Worm (Caenorhabditis elegans) whole organism, young adult: ENCODE measurements around the gene F22B3.7.

Experiments used
- C06A6.2 ChIP-seq: fragments of 200-800 bp; sonication (Bioruptor generic); conservative IDR thresholded peaks from 2 replicates; pipeline ENCODE4 v1.3.6; 2022; ENCODE audit warnings: missing genetic modification characterization, missing compliant biosample characterization
- K11D2.4 ChIP-seq: fragments of 200-800 bp; sonication (Bioruptor generic); IDR thresholded peaks from 2 replicates; pipeline ENCODE4 v1.3.6; 2022; ENCODE audit warnings: missing genetic modification reagents, missing genetic modification characterization, missing compliant biosample characterization
- ama-1 ChIP-seq, 3 experiments: fragments of 150-350 bp in 1 of 3; sonication (generic microtip) in 2 of 3; optimal IDR thresholded peaks; 2 replicates each; lab custom pipeline; 2014 to 2018; ENCODE audit warnings: missing biosample characterization in 2 of 3, missing genetic modification characterization in 2 of 3, missing genetic modification reagents in 2 of 3
- atf-7 ChIP-seq: sonication (generic microtip); optimal IDR thresholded peaks from 2 replicates; lab custom pipeline; 2017; ENCODE audit warnings: mild to moderate bottlenecking, missing genetic modification characterization, missing compliant biosample characterization
- bed-1 ChIP-seq: fragments of 200-800 bp; sonication (Bioruptor generic); IDR thresholded peaks from 2 replicates; pipeline ENCODE4 v1.3.6; 2022; ENCODE audit warnings: missing genetic modification reagents, missing genetic modification characterization, missing compliant biosample characterization
- cebp-1 ChIP-seq, 2 experiments: fragments of 200-800 bp in 1 of 2; sonication (Bioruptor generic) in 1 of 2; sonication (generic microtip) in 1 of 2; IDR thresholded peaks in 1 of 2; optimal IDR thresholded peaks in 1 of 2; 2 replicates each; pipeline versions ENCODE4 v1.3.6 to Lab custom; 2017 to 2022; ENCODE audit warnings: missing compliant biosample characterization in 2 of 2, missing genetic modification characterization in 2 of 2, mild to moderate bottlenecking in 1 of 2, missing genetic modification reagents in 1 of 2, moderate library complexity in 1 of 2
- ceh-27 ChIP-seq: fragments of 200-800 bp; sonication (Bioruptor generic); optimal IDR thresholded peaks from 2 replicates; lab custom pipeline; 2018; ENCODE audit warnings: mild to moderate bottlenecking, missing genetic modification characterization, moderate library complexity, missing compliant biosample characterization
- egl-44 ChIP-seq: fragments of 200-800 bp; sonication (Bioruptor generic); IDR thresholded peaks from 2 replicates; pipeline ENCODE4 v1.3.6; 2022; ENCODE audit warnings: missing genetic modification reagents, missing genetic modification characterization, missing compliant biosample characterization
- ets-4 ChIP-seq: fragments of 200-800 bp; sonication (Bioruptor generic); optimal IDR thresholded peaks from 2 replicates; lab custom pipeline; 2018; ENCODE audit warnings: mild to moderate bottlenecking, missing genetic modification characterization, missing compliant biosample characterization
- madf-8 ChIP-seq: fragments of 200-800 bp; sonication (Bioruptor generic); conservative IDR thresholded peaks from 2 replicates; pipeline ENCODE4 v1.3.6; 2022; ENCODE audit warnings: missing genetic modification reagents, missing genetic modification characterization, missing compliant biosample characterization
- nhr-27 ChIP-seq: fragments of 200-800 bp; sonication (Bioruptor generic); optimal IDR thresholded peaks from 2 replicates; lab custom pipeline; 2018; ENCODE audit warnings: mild to moderate bottlenecking, missing genetic modification characterization, moderate library complexity, missing compliant biosample characterization
- nhr-90 ChIP-seq: sonication (generic microtip); optimal IDR thresholded peaks from 2 replicates; lab custom pipeline; 2016; ENCODE audit warnings: missing genotype, mild to moderate bottlenecking, missing genetic modification characterization, missing compliant biosample characterization
- snpc-3.4 ChIP-seq: sonication (generic microtip); optimal IDR thresholded peaks from 2 replicates; lab custom pipeline; 2017; ENCODE audit warnings: missing genetic modification characterization, mild to moderate bottlenecking, missing compliant biosample characterization, antibody characterized with exemption, moderate library complexity, missing genotype, missing genetic modification reagents
- unc-62 ChIP-seq: fragments of 150-350 bp; optimal IDR thresholded peaks from 2 replicates; lab custom pipeline; 2014; ENCODE audit warnings: missing biosample characterization, missing genetic modification reagents, missing genetic modification characterization

DNA sequence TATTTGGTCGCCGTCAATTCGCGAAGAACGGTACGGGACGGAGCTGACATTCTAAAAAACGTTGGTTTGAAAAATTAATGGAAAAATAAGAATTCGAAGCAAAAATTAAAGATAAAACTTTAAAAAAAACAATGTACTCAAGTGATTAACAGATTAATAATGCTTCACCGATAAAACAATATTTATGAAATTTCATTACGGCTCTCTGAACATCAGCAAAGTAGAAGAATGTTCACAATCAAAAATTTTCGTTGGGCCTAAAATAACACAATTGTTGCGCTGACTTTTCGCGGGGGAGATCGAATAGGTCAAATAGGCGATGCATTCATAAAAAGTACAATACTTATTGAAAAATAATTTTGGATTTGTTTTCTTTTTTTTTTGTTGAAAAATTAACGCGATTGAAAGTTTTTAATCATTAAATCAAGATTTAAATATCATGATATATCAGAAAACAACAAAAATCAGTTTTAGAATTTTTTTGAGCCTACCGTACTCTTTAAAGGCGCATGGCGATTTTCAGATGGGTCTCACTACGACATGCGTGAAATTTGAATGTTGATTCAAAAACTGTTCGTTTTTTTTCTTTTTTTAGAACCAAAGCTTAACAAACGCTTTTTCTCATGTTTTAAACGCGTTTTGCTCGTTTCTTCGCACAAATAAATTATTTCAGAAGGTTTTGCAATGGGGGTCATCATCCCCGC lies 18.2 kb downstream of the F22B3.7 start, which contains the start of the genes memi-3 and cyp-31A2:
- TF ChIP-seq ama-1 (optimal IDR thresholded peaks at IDR 0.05; lab: Kevin White, UChicago) (no peak), ama-1 (GFP tag; optimal IDR thresholded peaks at IDR 0.05; lab: Kevin White, UChicago) (no peak), C06A6.2 (GFP tag; lab: Robert Waterston, UW) (no peak), atf-7 (tag; lab: Kevin White, UChicago) (no peak), snpc-3.4 (tag; lab: Kevin White, UChicago) (no peak), nhr-90 (no peak), madf-8 (peak; percentile 5; the same call in 1 of the 2 replicates), bed-1 (no peak), nhr-27 (tag; lab: Kevin White, UChicago) (no peak), unc-62 (GFP tag; lab: Kevin White, UChicago) (no peak), ets-4 (no peak), K11D2.4 (GFP tag; lab: Robert Waterston, UW) (no peak), cebp-1 (GFP tag; IDR thresholded peaks at IDR 0.05; lab: Robert Waterston, UW) (no peak), cebp-1 (tag; optimal IDR thresholded peaks at IDR 0.05; lab: Kevin White, UChicago) (no peak), egl-44 (GFP tag; lab: Robert Waterston, UW) (no peak), ceh-27 (GFP tag; lab: Kevin White, UChicago) (no peak)
